Worm (Caenorhabditis elegans) whole organism, L1 larva: ENCODE data around the gene acy-1.

Source experiments
- Y116A8C.19 ChIP-seq: sonication (generic microtip); optimal IDR thresholded peaks from 2 replicates; lab custom pipeline; 2016; ENCODE audit warnings: missing compliant biosample characterization, missing genetic modification characterization, borderline replicate concordance
- dpl-1 ChIP-seq, 3 experiments: fragments of 150-350 bp in 2 of 3; sonication (generic microtip) in 1 of 3; optimal IDR thresholded peaks; 2 replicates each; lab custom pipeline; 2014 to 2017; ENCODE audit warnings: missing biosample characterization in 3 of 3, missing genetic modification characterization in 3 of 3, missing genetic modification reagents in 3 of 3
- irx-1 ChIP-seq: sonication (generic microtip); optimal IDR thresholded peaks from 2 replicates; lab custom pipeline; 2016; ENCODE audit warnings: missing genetic modification characterization, missing compliant biosample characterization
- lsy-2 ChIP-seq, 2 experiments: fragments of 150-350 bp; optimal IDR thresholded peaks; 2 replicates each; lab custom pipeline; 2014; ENCODE audit warnings: missing biosample characterization in 2 of 2, missing genetic modification characterization in 2 of 2
- mef-2 ChIP-seq: fragments of 150-350 bp; optimal IDR thresholded peaks from 2 replicates; lab custom pipeline; 2014; ENCODE audit warnings: missing biosample characterization, missing genetic modification characterization
- nhr-77 ChIP-seq: fragments of 150-350 bp; optimal IDR thresholded peaks from 2 replicates; lab custom pipeline; 2014; ENCODE audit warnings: missing biosample characterization, missing genetic modification characterization
- unc-62 ChIP-seq: fragments of 150-350 bp; optimal IDR thresholded peaks from 2 replicates; lab custom pipeline; 2014; ENCODE audit warnings: missing biosample characterization, missing genetic modification reagents, missing genetic modification characterization

- TF ChIP-seq dpl-1 (GFP tag; optimal IDR thresholded peaks at IDR 0.05; lab: Kevin White, UChicago) = no peak
- no peak for TF ChIP-seq mef-2 (tag; lab: Kevin White, UChicago)
- no peak for TF ChIP-seq irx-1
- TF ChIP-seq lsy-2 (tag; optimal IDR thresholded peaks at IDR 0.05; lab: Kevin White, UChicago) = no peak
- TF ChIP-seq nhr-77 (tag; lab: Kevin White, UChicago) = no peak
- no peak for TF ChIP-seq Y116A8C.19 (tag; lab: Kevin White, UChicago)
- no peak for TF ChIP-seq unc-62 (GFP tag; lab: Kevin White, UChicago)
Measured at ce11 chrIII:4677466-4677865, 44.4 kb upstream of the acy-1 start, which contains the start of gene srg-10.
